Worm (Caenorhabditis elegans) whole organism, late embryonic: ENCODE measurements around the gene C23H5.12.
A peak's percentile ranks its signal among the peaks of the same experiment; 100 is the strongest.

Experiments used
- K09A11.1 ChIP-seq: sonication (generic microtip); optimal IDR thresholded peaks from 2 replicates; lab custom pipeline; 2017; ENCODE audit warnings: antibody characterized with exemption, mild to moderate bottlenecking, missing genetic modification characterization, missing compliant biosample characterization; ENCODE audit not compliant: insufficient read depth
- T23F11.4 ChIP-seq: fragments of 200-800 bp; sonication (Bioruptor generic); optimal IDR thresholded peaks from 2 replicates; lab custom pipeline; 2018; ENCODE audit warnings: mild to moderate bottlenecking, missing genetic modification characterization, missing compliant biosample characterization
- ama-1 ChIP-seq: fragments of 150-350 bp; optimal IDR thresholded peaks from 2 replicates; lab custom pipeline; 2014
- ceh-2 ChIP-seq: sonication (generic microtip); optimal IDR thresholded peaks from 2 replicates; lab custom pipeline; 2016; ENCODE audit warnings: missing genotype, missing genetic modification characterization, missing compliant biosample characterization
- ceh-22 ChIP-seq: sonication (generic microtip); optimal IDR thresholded peaks from 2 replicates; lab custom pipeline; 2017; ENCODE audit warnings: missing biosample characterization, missing genetic modification characterization
- ceh-24 ChIP-seq: sonication (generic microtip); optimal IDR thresholded peaks from 2 replicates; lab custom pipeline; 2016; ENCODE audit warnings: mild to moderate bottlenecking, missing genetic modification characterization, missing compliant biosample characterization
- ceh-31 ChIP-seq: sonication (generic microtip); optimal IDR thresholded peaks from 2 replicates; lab custom pipeline; 2016; ENCODE audit warnings: missing genetic modification characterization, missing compliant biosample characterization
- ceh-34 ChIP-seq: sonication (generic microtip); optimal IDR thresholded peaks from 2 replicates; lab custom pipeline; 2016; ENCODE audit warnings: mild to moderate bottlenecking, missing genetic modification characterization, missing compliant biosample characterization
- ceh-45 ChIP-seq: fragments of 200-800 bp; sonication (Bioruptor generic); IDR thresholded peaks from 2 replicates; pipeline ENCODE4 v1.3.6; 2022; ENCODE audit warnings: missing genetic modification reagents, missing genetic modification characterization, missing compliant biosample characterization
- ceh-48 ChIP-seq: sonication (generic microtip); optimal IDR thresholded peaks from 2 replicates; lab custom pipeline; 2016; ENCODE audit warnings: missing genetic modification characterization, inconsistent platforms, missing compliant biosample characterization
- che-1 ChIP-seq: sonication (generic microtip); optimal IDR thresholded peaks from 2 replicates; lab custom pipeline; 2016; ENCODE audit warnings: mild to moderate bottlenecking, missing genetic modification characterization, missing compliant biosample characterization
- dmd-4 ChIP-seq: sonication (generic microtip); optimal IDR thresholded peaks from 2 replicates; lab custom pipeline; 2016; ENCODE audit warnings: borderline replicate concordance, missing genetic modification characterization, missing compliant biosample characterization
- elt-2 ChIP-seq: sonication (generic microtip); optimal IDR thresholded peaks from 2 replicates; lab custom pipeline; 2016; ENCODE audit warnings: missing genetic modification reagents, missing genetic modification characterization, missing compliant biosample characterization
- ets-4 ChIP-seq: sonication (generic microtip); optimal IDR thresholded peaks from 2 replicates; lab custom pipeline; 2016; ENCODE audit warnings: missing genetic modification characterization, missing compliant biosample characterization
- fkh-10 ChIP-seq: fragments of 150-350 bp; optimal IDR thresholded peaks from 2 replicates; lab custom pipeline; 2014; ENCODE audit warnings: missing biosample characterization, missing genetic modification reagents, missing genetic modification characterization
- hlh-13 ChIP-seq: fragments of 200-800 bp; sonication (Bioruptor generic); optimal IDR thresholded peaks from 2 replicates; lab custom pipeline; 2018; ENCODE audit warnings: mild to moderate bottlenecking, missing genetic modification characterization, missing compliant biosample characterization
- hlh-30 ChIP-seq: sonication (generic microtip); optimal IDR thresholded peaks from 2 replicates; lab custom pipeline; 2017; ENCODE audit warnings: antibody characterized with exemption, missing genetic modification characterization, missing compliant biosample characterization; ENCODE audit not compliant: insufficient read depth
- hlh-6 ChIP-seq: sonication (generic microtip); optimal IDR thresholded peaks from 2 replicates; lab custom pipeline; 2016; ENCODE audit warnings: missing genotype, missing genetic modification characterization, missing compliant biosample characterization
- hlh-8 ChIP-seq: sonication (generic microtip); optimal IDR thresholded peaks from 2 replicates; lab custom pipeline; 2016; ENCODE audit warnings: missing genotype, missing genetic modification characterization, missing compliant biosample characterization
- lim-6 ChIP-seq: sonication (generic microtip); optimal IDR thresholded peaks from 2 replicates; lab custom pipeline; 2016; ENCODE audit warnings: missing genetic modification characterization, missing compliant biosample characterization
- nfya-1 ChIP-seq: sonication (generic microtip); optimal IDR thresholded peaks from 2 replicates; lab custom pipeline; 2017; ENCODE audit warnings: missing genetic modification characterization, mild to moderate bottlenecking, missing compliant biosample characterization, antibody characterized with exemption, moderate library complexity
- nhr-11 ChIP-seq: fragments of 150-350 bp; optimal IDR thresholded peaks from 2 replicates; lab custom pipeline; 2014; ENCODE audit warnings: missing biosample characterization, missing genetic modification characterization
- nhr-232 ChIP-seq: sonication (generic microtip); optimal IDR thresholded peaks from 2 replicates; lab custom pipeline; 2016; ENCODE audit warnings: missing genetic modification characterization, missing compliant biosample characterization
- npax-4 ChIP-seq: sonication (generic microtip); optimal IDR thresholded peaks from 2 replicates; lab custom pipeline; 2016; ENCODE audit warnings: missing genetic modification characterization, missing compliant biosample characterization
- odd-2 ChIP-seq: sonication (generic microtip); optimal IDR thresholded peaks from 2 replicates; lab custom pipeline; 2017; ENCODE audit warnings: antibody characterized with exemption, mild to moderate bottlenecking, missing genetic modification characterization, missing compliant biosample characterization
- pag-3 ChIP-seq: sonication (generic microtip); optimal IDR thresholded peaks from 2 replicates; lab custom pipeline; 2016; ENCODE audit warnings: missing compliant biosample characterization, missing genetic modification characterization, borderline replicate concordance
- pha-2 ChIP-seq: sonication (generic microtip); optimal IDR thresholded peaks from 2 replicates; lab custom pipeline; 2017; ENCODE audit warnings: mild to moderate bottlenecking, missing genetic modification characterization, missing compliant biosample characterization
- pros-1 ChIP-seq: fragments of 150-350 bp; optimal IDR thresholded peaks from 2 replicates; lab custom pipeline; 2014; ENCODE audit warnings: missing biosample characterization, missing genetic modification reagents, missing genetic modification characterization
- ref-2 ChIP-seq: sonication (generic microtip); optimal IDR thresholded peaks from 2 replicates; lab custom pipeline; 2016; ENCODE audit warnings: missing genetic modification characterization, missing compliant biosample characterization
- rnt-1 ChIP-seq: sonication (generic microtip); optimal IDR thresholded peaks from 2 replicates; lab custom pipeline; 2016; ENCODE audit warnings: missing genetic modification characterization, missing compliant biosample characterization
- sdc-2 ChIP-seq: sonication (generic microtip); optimal IDR thresholded peaks from 2 replicates; lab custom pipeline; 2016; ENCODE audit warnings: missing genotype, missing genetic modification characterization, missing compliant biosample characterization
- syd-9 ChIP-seq: sonication (generic microtip); optimal IDR thresholded peaks from 2 replicates; lab custom pipeline; 2016; ENCODE audit warnings: mild to moderate bottlenecking, missing genetic modification characterization, moderate library complexity, missing compliant biosample characterization
- tbx-2 ChIP-seq: sonication (generic microtip); optimal IDR thresholded peaks from 2 replicates; lab custom pipeline; 2016; ENCODE audit warnings: missing genetic modification characterization, missing compliant biosample characterization
- unc-3 ChIP-seq, 2 experiments: fragments of 200-800 bp in 1 of 2; sonication (Bioruptor generic) in 1 of 2; sonication (generic microtip) in 1 of 2; conservative IDR thresholded peaks in 1 of 2; optimal IDR thresholded peaks in 1 of 2; 2 replicates each; pipeline versions ENCODE4 v1.3.6 to Lab custom; 2016 to 2022; ENCODE audit warnings: missing compliant biosample characterization in 2 of 2, missing genetic modification characterization in 2 of 2, missing genetic modification reagents in 1 of 2
- unc-42 ChIP-seq: sonication (generic microtip); optimal IDR thresholded peaks from 2 replicates; lab custom pipeline; 2016; ENCODE audit warnings: missing genotype, missing genetic modification characterization, missing compliant biosample characterization
- unc-55 ChIP-seq: sonication (generic microtip); optimal IDR thresholded peaks from 2 replicates; lab custom pipeline; 2017; ENCODE audit warnings: missing biosample characterization, missing genetic modification reagents, missing genetic modification characterization
- unc-86 ChIP-seq: sonication (generic microtip); optimal IDR thresholded peaks from 2 replicates; lab custom pipeline; 2016; ENCODE audit warnings: missing genetic modification characterization, missing compliant biosample characterization

C23H5.12 gene

ce11 chrIV:2168514-2168913, 35.2 kb downstream of the C23H5.12 start, which contains the start of gene C54E4.4:
Gene C54E4.4, minus strand, starts transcription at chrIV:2168614.
- TF ChIP-seq hlh-8 (tag; lab: Kevin White, UChicago) (no peak), sdc-2 (tag; lab: Kevin White, UChicago) (no peak), hlh-6 (tag; lab: Kevin White, UChicago) (no peak), T23F11.4 (GFP tag; lab: Kevin White, UChicago) (no peak), ceh-22 (tag; lab: Kevin White, UChicago) (no peak), rnt-1 (no peak), nhr-232 (tag; lab: Kevin White, UChicago) (no peak), ceh-2 (tag; lab: Kevin White, UChicago) (no peak), lim-6 (no peak), ets-4 (tag; lab: Kevin White, UChicago) (no peak), unc-3 (GFP tag; conservative IDR thresholded peaks at IDR 0.05; lab: Robert Waterston, UW) (no peak), unc-3 (tag; optimal IDR thresholded peaks at IDR 0.05; lab: Kevin White, UChicago) (no peak), npax-4 (tag; lab: Kevin White, UChicago) (no peak), unc-42 (no peak), pha-2 (no peak), ceh-34 (no peak), dmd-4 (tag; lab: Kevin White, UChicago) (no peak), ama-1 (lab: Kevin White, UChicago) (no peak), nhr-11 (no peak), ceh-24 (no peak)

- TF ChIP-seq hlh-13 (GFP tag; lab: Kevin White, UChicago): no peak
- TF ChIP-seq fkh-10: no peak
- no peak for TF ChIP-seq ets-4 (tag; lab: Kevin White, UChicago)
- TF ChIP-seq ceh-45 (GFP tag; lab: Robert Waterston, UW): no peak
- TF ChIP-seq pag-3: no peak
Observed at ce11 chrIV:2170332-2170731, 37.1 kb downstream of the C23H5.12 start.

DNA sequence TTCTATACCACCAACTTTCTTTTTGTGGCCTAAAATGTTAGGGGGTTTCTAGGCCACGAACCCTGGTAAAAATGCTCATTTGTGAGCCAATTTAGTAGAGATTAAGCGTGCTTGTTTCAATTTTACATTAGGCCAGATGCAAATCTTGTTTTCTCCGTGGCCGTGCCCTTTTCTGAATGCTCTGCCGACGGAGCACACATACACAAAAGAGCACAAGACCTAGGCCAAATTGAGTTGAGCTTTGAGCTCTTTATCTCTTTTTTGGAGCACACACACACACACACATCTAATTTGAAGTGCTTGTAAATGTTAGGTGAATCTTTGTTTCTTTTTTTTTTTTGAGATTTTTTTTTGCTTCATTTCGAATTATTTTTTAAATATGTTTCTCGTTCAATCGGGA, 39.6 kb downstream of the C23H5.12 start:
- TF ChIP-seq pha-2 (no peak), rnt-1 (no peak), unc-42 (peak; percentile 80)
- TF ChIP-seq, all 69 proteins: peak for 1

- TF ChIP-seq ama-1 (lab: Kevin White, UChicago) (no peak), ref-2 (tag; lab: Kevin White, UChicago) (no peak), K09A11.1 (tag; lab: Kevin White, UChicago) (no peak)
Observed at ce11 chrIV:2175291-2175690, 42.0 kb downstream of the C23H5.12 start, which contains the start of gene C54E4.1. Gene C54E4.1, plus strand, starts transcription at chrIV:2175591.

ce11 chrIV:2177545-2177944, 44.3 kb downstream of the C23H5.12 start, which contains the start of gene hrpu-2:
Gene hrpu-2, plus strand, starts transcription at chrIV:2177896.
- TF ChIP-seq unc-86 (tag; lab: Kevin White, UChicago) (peak; percentile 24), nhr-11 (no peak), hlh-13 (GFP tag; lab: Kevin White, UChicago) (no peak), pros-1 (tag; lab: Kevin White, UChicago) (no peak), unc-42 (peak; percentile 58), ama-1 (lab: Kevin White, UChicago) (no peak), tbx-2 (tag; lab: Kevin White, UChicago) (peak; percentile 32), ceh-48 (tag; lab: Kevin White, UChicago) (peak; percentile 58), pha-2 (peak; percentile 22), unc-55 (GFP tag; lab: Kevin White, UChicago) (peak; percentile 56), che-1 (tag; lab: Kevin White, UChicago) (peak; percentile 33), elt-2 (tag; lab: Kevin White, UChicago) (peak; percentile 18), hlh-30 (tag; lab: Kevin White, UChicago) (peak; percentile 51), syd-9 (tag; lab: Kevin White, UChicago) (no peak), odd-2 (tag; lab: Kevin White, UChicago) (no peak), nfya-1 (tag; lab: Kevin White, UChicago) (peak; percentile 62), ceh-31 (tag; lab: Kevin White, UChicago) (peak; percentile 55)
